Worm (Caenorhabditis elegans): Measurements from ENCODE around the gene msp-79.
A peak's percentile ranks its signal among the peaks of the same experiment; 100 is the strongest.
"Not testable (repeated sequence)": the region's sequence is repeated elsewhere in the genome, so short reads cannot be mapped to it uniquely, and the experiment has no call there.

Gene msp-79

ce11 chrIV:9772096-9772720, 5.3 kb upstream of the msp-79 start, which contains the start of gene cav-1:
Gene cav-1 (plus strand): TSS chrIV:9772510.
- TF ChIP-seq lim-7 (GFP tag; IDR thresholded peaks at IDR 0.05): no peak
- no peak for TF ChIP-seq nhr-25 (tag; optimal IDR thresholded peaks at IDR 0.05; ENCODE audit: borderline replicate concordance, insufficient read depth)
- TF ChIP-seq unc-62 (GFP tag; optimal IDR thresholded peaks at IDR 0.05 in 1 of 2): no peak
- no peak for TF ChIP-seq unc-62 (tag; optimal IDR thresholded peaks at IDR 0.05)
- TF ChIP-seq mxl-2 (GFP tag; conservative IDR thresholded peaks at IDR 0.05): no peak
- TF ChIP-seq egl-27 (tag; optimal IDR thresholded peaks at IDR 0.05): no peak
- TF ChIP-seq lin-39 (tag; optimal IDR thresholded peaks at IDR 0.05): no peak
- no peak for TF ChIP-seq hlh-11 (tag; optimal IDR thresholded peaks at IDR 0.05)
- no peak for TF ChIP-seq daf-12 (tag; optimal IDR thresholded peaks at IDR 0.05)
- no peak for TF ChIP-seq egl-43 (GFP tag; IDR thresholded peaks at IDR 0.05)
- no peak for TF ChIP-seq set-16 (GFP tag; IDR thresholded peaks at IDR 0.05)
- TF ChIP-seq lin-29 (GFP tag; IDR thresholded peaks at IDR 0.05): no peak
- no peak for TF ChIP-seq mxl-3 (GFP tag; optimal IDR thresholded peaks at IDR 0.05)

- TF ChIP-seq nhr-77 (tag; optimal IDR thresholded peaks at IDR 0.05): no peak
- TF ChIP-seq ceh-20 (GFP tag; IDR thresholded peaks at IDR 0.05): no peak
- no peak for TF ChIP-seq ceh-32 (tag; optimal IDR thresholded peaks at IDR 0.05; ENCODE audit: poor library complexity)
- no peak for TF ChIP-seq daf-19 (GFP tag; conservative IDR thresholded peaks at IDR 0.05)
These were observed 3.8 kb upstream of the msp-79 start for ce11 chrIV:9770798-9771197.

- TF ChIP-seq Y48G9A.11 (GFP tag; IDR thresholded peaks at IDR 0.05); mep-1 (tag; optimal IDR thresholded peaks at IDR 0.05); snpc-1.2 (GFP tag; IDR thresholded peaks at IDR 0.05): not testable (repeated sequence)
These were observed 2.8 kb upstream of the msp-79 start, which contains the start of gene msp-78 for ce11 chrIV:9769746-9770145. Gene msp-78 (plus strand): TSS chrIV:9770046.

- no peak for TF ChIP-seq dpl-1 (GFP tag; optimal IDR thresholded peaks at IDR 0.05)
- no peak for TF ChIP-seq unc-130 (GFP tag; optimal IDR thresholded peaks at IDR 0.05)
- TF ChIP-seq T20F7.1 (GFP tag; optimal IDR thresholded peaks at IDR 0.05): no peak
- TF ChIP-seq lim-7 (GFP tag; IDR thresholded peaks at IDR 0.05): no peak
- TF ChIP-seq nhr-28 (tag; optimal IDR thresholded peaks at IDR 0.05): no peak
These were observed 704 bp downstream of the msp-79 start, which contains the start of gene ssp-36 for ce11 chrIV:9766250-9766649. Gene ssp-36 (minus strand): TSS chrIV:9766350.

ce11 chrIV:9762667-9763173, 4.2 kb downstream of the msp-79 start:
- peak; percentile 89 for TF ChIP-seq aha-1 (tag)
- peak; percentile 40 for TF ChIP-seq pqm-1 (tag; optimal IDR thresholded peaks at IDR 0.05)
- no peak for TF ChIP-seq daf-16 (GFP tag; optimal IDR thresholded peaks at IDR 0.05)
- TF ChIP-seq daf-16 (tag; optimal IDR thresholded peaks at IDR 0.05): peak; percentile 39
- peak; percentile 59 for TF ChIP-seq dve-1 (tag; optimal IDR thresholded peaks at IDR 0.05; ENCODE audit: insufficient read depth)
- TF ChIP-seq php-3 (GFP tag; IDR thresholded peaks at IDR 0.05): peak; percentile 91
- TF ChIP-seq nhr-28 (tag; optimal IDR thresholded peaks at IDR 0.05): peak; percentile 31
- no peak for TF ChIP-seq T26A8.4 (GFP tag; IDR thresholded peaks at IDR 0.05)
- TF ChIP-seq zfp-3 (GFP tag; conservative IDR thresholded peaks at IDR 0.05): no peak
- no peak for TF ChIP-seq lim-7 (GFP tag; IDR thresholded peaks at IDR 0.05)
- TF ChIP-seq hlh-11 (tag; optimal IDR thresholded peaks at IDR 0.05): peak; percentile 48
- TF ChIP-seq unc-39 (tag; optimal IDR thresholded peaks at IDR 0.05): no peak
- TF ChIP-seq lin-1 (GFP tag; IDR thresholded peaks at IDR 0.05): peak; percentile 75; the same call in 1 of the 2 replicates
- no peak for TF ChIP-seq daf-8 (GFP tag; IDR thresholded peaks at IDR 0.05)
- peak in 1 of 2 experiments; percentile 31 for TF ChIP-seq mdl-1 (tag; optimal IDR thresholded peaks at IDR 0.05)
- no peak for TF ChIP-seq tag-97 (GFP tag; IDR thresholded peaks at IDR 0.05)
- peak; percentile 38; the same call in 1 of the 2 replicates for TF ChIP-seq dmd-6 (GFP tag; IDR thresholded peaks at IDR 0.05)
- no peak for TF ChIP-seq nhr-11 (tag; optimal IDR thresholded peaks at IDR 0.05)
- no peak for TF ChIP-seq jun-1 (tag; optimal IDR thresholded peaks at IDR 0.05)
- no peak for TF ChIP-seq egl-27 (tag; optimal IDR thresholded peaks at IDR 0.05)

Data from whole organism, L4 larva.